Worm (Caenorhabditis elegans): Measurements from ENCODE around the gene F16G10.8.

F16G10.8 gene

ce11 chrII:2412649-2413048, 29.4 kb upstream of the F16G10.8 start, which contains the start of gene fbxa-182:
Gene fbxa-182, minus strand, starts transcription at chrII:2412749.
- TF ChIP-seq flt-1 (GFP tag; IDR thresholded peaks at IDR 0.05) (no peak), hmg-4 (GFP tag; optimal IDR thresholded peaks at IDR 0.05) (no peak), F13C5.2 (tag; optimal IDR thresholded peaks at IDR 0.05) (no peak), ceh-13 (GFP tag; optimal IDR thresholded peaks at IDR 0.05) (no peak), tbx-11 (GFP tag; IDR thresholded peaks at IDR 0.05) (no peak)

DNA sequence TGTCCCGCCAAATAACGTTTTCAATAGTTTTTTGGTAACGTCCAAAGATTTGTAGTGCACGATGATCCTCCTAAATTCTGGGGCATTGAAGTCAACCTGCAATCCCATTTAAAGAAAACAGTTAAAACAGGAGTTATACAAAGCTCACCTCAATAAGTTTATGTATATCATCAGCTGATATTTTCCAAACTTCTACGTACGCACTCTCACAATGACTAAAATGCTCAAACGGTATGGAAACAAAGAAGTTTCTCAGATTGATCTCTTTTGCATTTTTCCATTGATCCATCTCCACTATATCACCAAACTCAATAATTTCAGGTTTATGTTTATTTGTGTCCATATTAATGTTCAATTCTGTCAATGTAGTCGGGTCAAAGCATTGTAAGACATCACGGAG, 28.3 kb upstream of the F16G10.8 start:
- TF ChIP-seq flt-1 (GFP tag; IDR thresholded peaks at IDR 0.05), result no peak
- no peak for TF ChIP-seq aly-1 (tag; optimal IDR thresholded peaks at IDR 0.05)
- TF ChIP-seq tra-4 (tag; optimal IDR thresholded peaks at IDR 0.05), result no peak
- no peak for TF ChIP-seq ets-7 (tag; optimal IDR thresholded peaks at IDR 0.05)
- TF ChIP-seq tbx-37 (GFP tag; conservative IDR thresholded peaks at IDR 0.05), result no peak
- no peak for TF ChIP-seq sea-1 (GFP tag; conservative IDR thresholded peaks at IDR 0.05)
- no peak for TF ChIP-seq ama-1 (optimal IDR thresholded peaks at IDR 0.05)
- TF ChIP-seq tbx-11 (GFP tag; IDR thresholded peaks at IDR 0.05), result no peak
- no peak for TF ChIP-seq pes-1 (GFP tag; IDR thresholded peaks at IDR 0.05)

- TF ChIP-seq sea-1 (GFP tag; conservative IDR thresholded peaks at IDR 0.05), result no peak
- TF ChIP-seq ama-1 (optimal IDR thresholded peaks at IDR 0.05), result no peak
- TF ChIP-seq ets-7 (tag; optimal IDR thresholded peaks at IDR 0.05), result no peak
- no peak for TF ChIP-seq aly-1 (tag; optimal IDR thresholded peaks at IDR 0.05)
- no peak for TF ChIP-seq hnd-1 (tag; optimal IDR thresholded peaks at IDR 0.05)
- TF ChIP-seq pes-1 (GFP tag; IDR thresholded peaks at IDR 0.05), result no peak
- no peak for TF ChIP-seq F13C5.2 (tag; optimal IDR thresholded peaks at IDR 0.05)
- TF ChIP-seq tbx-37 (GFP tag; conservative IDR thresholded peaks at IDR 0.05), result no peak
- no peak for TF ChIP-seq ceh-13 (GFP tag; optimal IDR thresholded peaks at IDR 0.05)
- TF ChIP-seq tbx-11 (GFP tag; IDR thresholded peaks at IDR 0.05), result no peak
- TF ChIP-seq hmg-4 (GFP tag; optimal IDR thresholded peaks at IDR 0.05), result no peak
- TF ChIP-seq scrt-1 (GFP tag; IDR thresholded peaks at IDR 0.05), result no peak
- no peak for TF ChIP-seq flt-1 (GFP tag; IDR thresholded peaks at IDR 0.05)
- no peak for TF ChIP-seq ceh-36 (tag; optimal IDR thresholded peaks at IDR 0.05)
- no peak for TF ChIP-seq tra-4 (tag; optimal IDR thresholded peaks at IDR 0.05)
- TF ChIP-seq hmbx-1 (tag; optimal IDR thresholded peaks at IDR 0.05), result no peak
- TF ChIP-seq B0310.2 (tag; optimal IDR thresholded peaks at IDR 0.05), result no peak
Observed at ce11 chrII:2411093-2411492, 27.9 kb upstream of the F16G10.8 start.

DNA sequence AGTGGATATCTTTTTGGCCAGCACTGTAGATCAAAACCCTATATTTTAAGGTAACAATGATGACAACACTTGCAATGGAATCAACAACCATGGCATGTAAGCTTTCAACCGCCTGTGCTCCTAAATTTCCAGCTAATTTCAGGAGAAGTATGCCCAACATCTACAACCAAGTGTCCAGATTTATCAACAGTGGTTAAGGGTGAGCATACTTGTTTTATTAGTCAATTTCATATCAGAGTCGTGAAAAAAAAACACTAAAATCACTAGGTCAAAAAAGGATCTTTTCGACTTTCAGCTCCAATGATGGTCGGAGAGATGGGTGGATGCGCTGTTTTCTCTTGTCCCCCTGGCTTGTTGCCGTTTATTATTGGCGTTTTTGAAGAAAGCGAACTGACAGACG, 20.8 kb upstream of the F16G10.8 start, which contains the start of gene F16G10.1:
Gene F16G10.1 (plus strand): TSS at position 301 of the 400 bp plus-strand sequence.
- TF ChIP-seq pes-1 (GFP tag; IDR thresholded peaks at IDR 0.05), result no peak
- TF ChIP-seq ceh-36 (tag; optimal IDR thresholded peaks at IDR 0.05), result no peak
- TF ChIP-seq B0310.2 (tag; optimal IDR thresholded peaks at IDR 0.05), result no peak
- TF ChIP-seq hnd-1 (tag; optimal IDR thresholded peaks at IDR 0.05), result no peak
- TF ChIP-seq ets-7 (tag; optimal IDR thresholded peaks at IDR 0.05), result no peak
- TF ChIP-seq ceh-13 (GFP tag; optimal IDR thresholded peaks at IDR 0.05), result no peak
- no peak for TF ChIP-seq hmbx-1 (tag; optimal IDR thresholded peaks at IDR 0.05)
- no peak for TF ChIP-seq flt-1 (GFP tag; IDR thresholded peaks at IDR 0.05)
- no peak for TF ChIP-seq tbx-37 (GFP tag; conservative IDR thresholded peaks at IDR 0.05)
- TF ChIP-seq aly-1 (tag; optimal IDR thresholded peaks at IDR 0.05), result no peak

ce11 chrII:2399810-2400209, 16.6 kb upstream of the F16G10.8 start:
- TF ChIP-seq ama-1 (optimal IDR thresholded peaks at IDR 0.05), result no peak
- TF ChIP-seq scrt-1 (GFP tag; IDR thresholded peaks at IDR 0.05), result no peak

DNA sequence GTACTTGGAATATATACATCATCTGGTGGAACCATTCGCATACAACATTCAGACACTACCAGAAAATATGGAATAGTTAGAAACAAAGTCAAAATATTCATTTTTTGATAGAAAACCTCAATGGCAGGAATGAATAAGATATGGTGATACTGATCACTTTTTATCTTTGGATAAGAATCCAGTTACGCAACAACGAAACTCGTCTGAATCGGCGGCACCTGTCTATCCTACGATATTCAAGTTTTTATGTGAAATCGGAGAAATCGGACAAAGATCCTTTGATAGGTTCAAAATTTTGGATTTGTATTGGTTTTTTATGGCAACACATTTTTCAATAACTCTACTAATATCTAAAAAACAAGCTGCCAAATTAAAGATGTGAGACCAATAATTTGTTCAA, 15.7 kb upstream of the F16G10.8 start, which contains the start of gene F16G10.14:
Gene F16G10.14 (minus strand): TSS at position 101 of the 400 bp plus-strand sequence.
- TF ChIP-seq tra-4 (tag; optimal IDR thresholded peaks at IDR 0.05) (no peak), F13C5.2 (tag; optimal IDR thresholded peaks at IDR 0.05) (no peak), hmg-4 (GFP tag; optimal IDR thresholded peaks at IDR 0.05) (no peak), scrt-1 (GFP tag; IDR thresholded peaks at IDR 0.05) (no peak)

ce11 chrII:2395864-2396263, 12.6 kb upstream of the F16G10.8 start, which contains the start of gene F16G10.13:
Gene F16G10.13, minus strand, starts transcription at chrII:2395964.
- TF ChIP-seq hmbx-1 (tag; optimal IDR thresholded peaks at IDR 0.05) (no peak), ama-1 (optimal IDR thresholded peaks at IDR 0.05) (no peak), scrt-1 (GFP tag; IDR thresholded peaks at IDR 0.05) (no peak), F13C5.2 (tag; optimal IDR thresholded peaks at IDR 0.05) (no peak), hnd-1 (tag; optimal IDR thresholded peaks at IDR 0.05) (no peak), flt-1 (GFP tag; IDR thresholded peaks at IDR 0.05) (no peak), B0310.2 (tag; optimal IDR thresholded peaks at IDR 0.05) (no peak), tbx-11 (GFP tag; IDR thresholded peaks at IDR 0.05) (no peak), pes-1 (GFP tag; IDR thresholded peaks at IDR 0.05) (no peak), tbx-37 (GFP tag; conservative IDR thresholded peaks at IDR 0.05) (no peak), sea-1 (GFP tag; conservative IDR thresholded peaks at IDR 0.05) (no peak), aly-1 (tag; optimal IDR thresholded peaks at IDR 0.05) (no peak), ceh-13 (GFP tag; optimal IDR thresholded peaks at IDR 0.05) (no peak), hmg-4 (GFP tag; optimal IDR thresholded peaks at IDR 0.05) (no peak), ets-7 (tag; optimal IDR thresholded peaks at IDR 0.05) (no peak), tra-4 (tag; optimal IDR thresholded peaks at IDR 0.05) (no peak), ceh-36 (tag; optimal IDR thresholded peaks at IDR 0.05) (no peak)

DNA sequence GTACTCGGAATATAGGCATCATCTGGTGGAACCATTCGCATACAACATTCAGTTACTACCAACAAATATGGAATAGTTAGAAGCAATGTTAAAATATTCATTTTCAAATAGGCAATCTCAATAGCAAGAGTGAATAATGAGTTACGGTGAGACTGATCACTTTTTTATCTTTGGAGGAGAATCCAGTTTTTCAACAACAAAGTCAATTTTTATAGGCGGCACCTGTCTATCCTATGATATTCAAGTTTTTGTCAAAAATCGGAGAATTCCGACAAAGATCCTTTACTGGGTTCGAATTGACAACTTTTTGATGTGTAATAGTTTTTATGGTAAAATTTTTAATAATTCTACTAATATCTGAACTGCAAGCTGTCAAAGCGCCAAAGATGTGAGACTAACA, 10.6 kb upstream of the F16G10.8 start, which contains the start of gene F16G10.11:
Gene F16G10.11 (minus strand): TSS at position 101 of the 400 bp plus-strand sequence.
- TF ChIP-seq F13C5.2 (tag; optimal IDR thresholded peaks at IDR 0.05), result no peak
- no peak for TF ChIP-seq flt-1 (GFP tag; IDR thresholded peaks at IDR 0.05)
- no peak for TF ChIP-seq sea-1 (GFP tag; conservative IDR thresholded peaks at IDR 0.05)
- TF ChIP-seq tra-4 (tag; optimal IDR thresholded peaks at IDR 0.05), result no peak
- TF ChIP-seq ceh-13 (GFP tag; optimal IDR thresholded peaks at IDR 0.05), result no peak
- no peak for TF ChIP-seq pes-1 (GFP tag; IDR thresholded peaks at IDR 0.05)
- no peak for TF ChIP-seq ets-7 (tag; optimal IDR thresholded peaks at IDR 0.05)
- no peak for TF ChIP-seq ama-1 (optimal IDR thresholded peaks at IDR 0.05)
- TF ChIP-seq scrt-1 (GFP tag; IDR thresholded peaks at IDR 0.05), result no peak
- no peak for TF ChIP-seq tbx-37 (GFP tag; conservative IDR thresholded peaks at IDR 0.05)
- TF ChIP-seq aly-1 (tag; optimal IDR thresholded peaks at IDR 0.05), result no peak
- no peak for TF ChIP-seq hmbx-1 (tag; optimal IDR thresholded peaks at IDR 0.05)
- no peak for TF ChIP-seq hnd-1 (tag; optimal IDR thresholded peaks at IDR 0.05)
- no peak for TF ChIP-seq ceh-36 (tag; optimal IDR thresholded peaks at IDR 0.05)
- no peak for TF ChIP-seq B0310.2 (tag; optimal IDR thresholded peaks at IDR 0.05)
- no peak for TF ChIP-seq hmg-4 (GFP tag; optimal IDR thresholded peaks at IDR 0.05)

Data from whole organism, early embryonic.